Fruit fly (Drosophila melanogaster) whole organism, embryonic: ENCODE results near the gene CG5003.

Experiments
- ATbp ChIP-seq: fragments of 200-800 bp; sonication (Bioruptor generic); optimal IDR thresholded peaks from 2 replicates; lab custom pipeline; 2017; ENCODE audit warnings: missing biosample characterization, mild to moderate bottlenecking, missing genetic modification characterization, missing genetic modification reagents
- Aef1 ChIP-seq: fragments of 200-800 bp; sonication (Bioruptor generic); IDR thresholded peaks from 3 replicates; pipeline ENCODE4 v1.3.6; 2022; ENCODE audit warnings: missing biosample characterization, missing genetic modification characterization
- Awh ChIP-seq: fragments of 200-800 bp; sonication (Bioruptor generic); IDR thresholded peaks from 2 replicates; pipeline ENCODE4, ENCODE4 v1.3.6; 2022; ENCODE audit warnings: missing biosample characterization, missing genetic modification characterization
- BEAF-32 ChIP-seq: fragments of 200-800 bp; sonication (Bioruptor generic); optimal IDR thresholded peaks from 3 replicates; lab custom pipeline; 2017; ENCODE audit warnings: missing biosample characterization, missing genetic modification characterization, mild to moderate bottlenecking, moderate library complexity, missing genetic modification reagents
- CG10959 ChIP-seq: fragments of 200-800 bp; sonication (Bioruptor generic); IDR thresholded peaks from 2 replicates; pipeline ENCODE4 v1.3.6; 2022; ENCODE audit warnings: missing biosample characterization, missing genetic modification characterization
- CG13296 ChIP-seq: fragments of 200-800 bp; sonication (Bioruptor generic); optimal IDR thresholded peaks from 3 replicates; lab custom pipeline; 2018; ENCODE audit warnings: missing biosample characterization, mild to moderate bottlenecking, missing genetic modification characterization
- CG13424 ChIP-seq: fragments of 200-800 bp; sonication (Bioruptor generic); optimal IDR thresholded peaks from 2 replicates; lab custom pipeline; 2019; ENCODE audit warnings: missing biosample characterization, mild to moderate bottlenecking, missing genetic modification characterization, moderate library complexity
- CG14710 ChIP-seq: fragments of 200-800 bp; sonication (Bioruptor generic); optimal IDR thresholded peaks from 3 replicates; lab custom pipeline; 2019; ENCODE audit warnings: missing biosample characterization, mild to moderate bottlenecking, missing genetic modification characterization, moderate library complexity
- CG15011 ChIP-seq: fragments of 200-800 bp; sonication (Bioruptor generic); optimal IDR thresholded peaks from 3 replicates; lab custom pipeline; 2018; ENCODE audit warnings: missing biosample characterization, mild to moderate bottlenecking, missing genetic modification characterization
- CG16813 ChIP-seq: fragments of 200-800 bp; sonication (Bioruptor generic); IDR thresholded peaks from 3 replicates; pipeline ENCODE4 v1.3.6; 2022; ENCODE audit warnings: missing biosample characterization, missing genetic modification characterization; ENCODE audit not compliant: partially characterized antibody
- CG16815 ChIP-seq: fragments of 200-800 bp; sonication (Bioruptor generic); optimal IDR thresholded peaks from 3 replicates; lab custom pipeline; 2017; ENCODE audit warnings: missing biosample characterization, mild to moderate bottlenecking, missing genetic modification characterization
- CG17186 ChIP-seq: fragments of 200-800 bp; sonication (Bioruptor generic); optimal IDR thresholded peaks from 3 replicates; lab custom pipeline; 2017; ENCODE audit warnings: missing biosample characterization, missing genetic modification reagents, missing genetic modification characterization
- CG18619 ChIP-seq: fragments of 200-800 bp; sonication (Bioruptor generic); optimal IDR thresholded peaks from 3 replicates; lab custom pipeline; 2017; ENCODE audit warnings: missing biosample characterization, mild to moderate bottlenecking, missing genetic modification characterization
- CG2875 ChIP-seq: fragments of 200-800 bp; sonication (Bioruptor generic); optimal IDR thresholded peaks from 2 replicates; lab custom pipeline; 2017; ENCODE audit warnings: missing biosample characterization, mild to moderate bottlenecking, missing genetic modification characterization, missing genetic modification reagents
- CG33213 ChIP-seq: fragments of 200-800 bp; sonication (Bioruptor generic); optimal IDR thresholded peaks from 3 replicates; lab custom pipeline; 2016; ENCODE audit warnings: missing biosample characterization, missing genetic modification characterization
- CG3847 ChIP-seq: fragments of 200-800 bp; sonication (Bioruptor generic); IDR thresholded peaks from 2 replicates; pipeline ENCODE4 v1.3.6; 2022; ENCODE audit warnings: missing biosample characterization, missing genetic modification characterization
- CG4617 ChIP-seq: fragments of 200-800 bp; sonication (Bioruptor generic); optimal IDR thresholded peaks from 3 replicates; lab custom pipeline; 2016; ENCODE audit warnings: missing biosample characterization, missing genetic modification characterization, borderline replicate concordance
- CG7372 ChIP-seq: fragments of 200-800 bp; sonication (Bioruptor generic); IDR thresholded peaks from 2 replicates; pipeline ENCODE4 v1.3.6; 2022; ENCODE audit warnings: missing biosample characterization, missing genetic modification characterization
- CTCF ChIP-seq: fragments of 200-800 bp; sonication (Bioruptor generic); optimal IDR thresholded peaks from 2 replicates; lab custom pipeline; 2017; ENCODE audit warnings: missing biosample characterization, mild to moderate bottlenecking, missing genetic modification characterization, moderate library complexity
- Dfd ChIP-seq, 2 experiments: fragments of >200 bp; optimal IDR thresholded peaks; 2 replicates each; lab custom pipeline; 2017; ENCODE audit warnings: missing biosample characterization in 2 of 2, missing genetic modification characterization in 2 of 2
- Doc3 ChIP-seq: fragments of 200-800 bp; sonication (Bioruptor generic); IDR thresholded peaks from 3 replicates; pipeline ENCODE4 v1.3.6; 2022; ENCODE audit warnings: missing biosample characterization, missing genetic modification characterization; ENCODE audit not compliant: partially characterized antibody
- Fer2 ChIP-seq: fragments of 200-800 bp; sonication (Bioruptor generic); optimal IDR thresholded peaks from 2 replicates; lab custom pipeline; 2018; ENCODE audit warnings: missing biosample characterization, mild to moderate bottlenecking, missing genetic modification characterization, moderate library complexity
- HLH4C ChIP-seq: fragments of 200-800 bp; sonication (Bioruptor generic); IDR thresholded peaks from 3 replicates; pipeline ENCODE4 v1.3.6; 2022; ENCODE audit warnings: missing biosample characterization, missing genetic modification characterization; ENCODE audit not compliant: partially characterized antibody
- HmgZ ChIP-seq: fragments of 200-800 bp; sonication (Bioruptor generic); optimal IDR thresholded peaks from 2 replicates; lab custom pipeline; 2018; ENCODE audit warnings: missing biosample characterization, mild to moderate bottlenecking, missing genetic modification characterization
- Hr3 ChIP-seq: fragments of 200-800 bp; sonication (Bioruptor generic); optimal IDR thresholded peaks from 3 replicates; lab custom pipeline; 2016; ENCODE audit warnings: missing biosample characterization, missing genetic modification characterization
- MTF-1 ChIP-seq: fragments of 200-800 bp; sonication (Bioruptor generic); optimal IDR thresholded peaks from 2 replicates; lab custom pipeline; 2018; ENCODE audit warnings: missing biosample characterization, mild to moderate bottlenecking, missing genetic modification characterization, borderline replicate concordance
- Myb ChIP-seq: fragments of 200-800 bp; sonication (Bioruptor generic); optimal IDR thresholded peaks from 2 replicates; lab custom pipeline; 2016; ENCODE audit warnings: missing biosample characterization, missing genetic modification characterization
- NK7.1 ChIP-seq: fragments of 200-800 bp; sonication (Bioruptor generic); optimal IDR thresholded peaks from 3 replicates; lab custom pipeline; 2016; ENCODE audit warnings: missing biosample characterization, missing genetic modification characterization
- ab ChIP-seq: fragments of 200-800 bp; sonication (Bioruptor generic); optimal IDR thresholded peaks from 2 replicates; lab custom pipeline; 2016; ENCODE audit warnings: missing biosample characterization, missing genetic modification characterization
- aop ChIP-seq: fragments of 200-800 bp; sonication (Bioruptor generic); IDR thresholded peaks from 2 replicates; pipeline ENCODE4 v1.3.6; 2022; ENCODE audit warnings: missing biosample characterization, missing genetic modification characterization
- ato ChIP-seq: fragments of 200-800 bp; sonication (Bioruptor generic); IDR thresholded peaks from 2 replicates; pipeline ENCODE4 v1.3.6; 2022; ENCODE audit warnings: missing biosample characterization, missing genetic modification characterization; ENCODE audit not compliant: partially characterized antibody
- caup ChIP-seq: fragments of 200-800 bp; sonication (Bioruptor generic); optimal IDR thresholded peaks from 3 replicates; lab custom pipeline; 2017; ENCODE audit warnings: missing biosample characterization, mild to moderate bottlenecking, missing genetic modification characterization, moderate library complexity; ENCODE audit not compliant: severe bottlenecking
- chn ChIP-seq: fragments of 200-800 bp; sonication (Bioruptor generic); optimal IDR thresholded peaks from 2 replicates; lab custom pipeline; 2016; ENCODE audit warnings: missing biosample characterization, missing genetic modification characterization
- corto ChIP-seq: fragments of 200-800 bp; sonication (Bioruptor generic); optimal IDR thresholded peaks from 2 replicates; lab custom pipeline; 2016; ENCODE audit warnings: missing biosample characterization, mild to moderate bottlenecking, missing genetic modification characterization, moderate library complexity
- disco-r ChIP-seq: fragments of 200-800 bp; sonication (Bioruptor generic); optimal IDR thresholded peaks from 2 replicates; lab custom pipeline; 2016; ENCODE audit warnings: missing biosample characterization, missing genetic modification characterization
- gcm2 ChIP-seq: fragments of 200-800 bp; sonication (Bioruptor generic); optimal IDR thresholded peaks from 2 replicates; lab custom pipeline; 2016; ENCODE audit warnings: missing biosample characterization, missing genetic modification characterization
- gem ChIP-seq: fragments of 200-800 bp; sonication (Bioruptor generic); optimal IDR thresholded peaks from 2 replicates; lab custom pipeline; 2019; ENCODE audit warnings: missing biosample characterization, mild to moderate bottlenecking, missing genetic modification characterization, moderate library complexity
- gfzf ChIP-seq: fragments of 200-800 bp; sonication (Bioruptor generic); optimal IDR thresholded peaks from 2 replicates; lab custom pipeline; 2016; ENCODE audit warnings: missing biosample characterization, mild to moderate bottlenecking, missing genetic modification characterization, moderate library complexity
- insv ChIP-seq, 2 experiments: fragments of 200-800 bp; sonication (Bioruptor generic); optimal IDR thresholded peaks; 3 replicates each; lab custom pipeline; 2016 to 2018; ENCODE audit warnings: missing biosample characterization in 2 of 2, missing genetic modification characterization in 2 of 2
- ken ChIP-seq: fragments of 200-800 bp; sonication (Bioruptor generic); IDR thresholded peaks from 3 replicates; pipeline ENCODE4 v1.3.6; 2022; ENCODE audit warnings: missing biosample characterization, missing genetic modification characterization
- knrl ChIP-seq: fragments of 200-800 bp; sonication (Bioruptor generic); IDR thresholded peaks from 3 replicates; pipeline ENCODE4 v1.3.6; 2022; ENCODE audit warnings: missing biosample characterization, missing genetic modification characterization; ENCODE audit not compliant: partially characterized antibody
- lilli ChIP-seq: fragments of 200-800 bp; sonication (Bioruptor generic); optimal IDR thresholded peaks from 3 replicates; lab custom pipeline; 2016; ENCODE audit warnings: missing biosample characterization, missing genetic modification characterization
- mld ChIP-seq: fragments of 200-800 bp; sonication (Bioruptor generic); IDR thresholded peaks from 3 replicates; pipeline ENCODE4 v1.3.6; 2022; ENCODE audit warnings: missing biosample characterization, missing genetic modification characterization; ENCODE audit not compliant: partially characterized antibody
- phol ChIP-seq: fragments of 200-800 bp; sonication (Bioruptor generic); optimal IDR thresholded peaks from 3 replicates; lab custom pipeline; 2018; ENCODE audit warnings: missing biosample characterization, mild to moderate bottlenecking, missing genetic modification characterization, moderate library complexity
- pnt ChIP-seq: fragments of 200-800 bp; sonication (Bioruptor generic); optimal IDR thresholded peaks from 3 replicates; lab custom pipeline; 2016; ENCODE audit warnings: missing biosample characterization, missing genetic modification characterization
- repo ChIP-seq: fragments of 200-800 bp; sonication (Bioruptor generic); optimal IDR thresholded peaks from 2 replicates; lab custom pipeline; 2016; ENCODE audit warnings: missing biosample characterization, missing genetic modification characterization
- sd ChIP-seq: fragments of 200-800 bp; sonication (Bioruptor generic); optimal IDR thresholded peaks from 3 replicates; lab custom pipeline; 2018; ENCODE audit warnings: missing biosample characterization, mild to moderate bottlenecking, missing genetic modification characterization, moderate library complexity
- sisA ChIP-seq: fragments of 200-800 bp; sonication (Bioruptor generic); IDR thresholded peaks from 2 replicates; pipeline ENCODE4 v1.3.6; 2022; ENCODE audit warnings: missing biosample characterization, missing genetic modification characterization
- stwl ChIP-seq: fragments of 200-800 bp; sonication (Bioruptor generic); optimal IDR thresholded peaks from 3 replicates; lab custom pipeline; 2018; ENCODE audit warnings: missing biosample characterization, mild to moderate bottlenecking, missing genetic modification characterization, moderate library complexity
- zen2 ChIP-seq: fragments of 200-800 bp; sonication (Bioruptor generic); IDR thresholded peaks from 3 replicates; pipeline ENCODE4 v1.3.6; 2022; ENCODE audit warnings: missing biosample characterization, missing genetic modification characterization; ENCODE audit not compliant: partially characterized antibody

Gene CG5003

DNA sequence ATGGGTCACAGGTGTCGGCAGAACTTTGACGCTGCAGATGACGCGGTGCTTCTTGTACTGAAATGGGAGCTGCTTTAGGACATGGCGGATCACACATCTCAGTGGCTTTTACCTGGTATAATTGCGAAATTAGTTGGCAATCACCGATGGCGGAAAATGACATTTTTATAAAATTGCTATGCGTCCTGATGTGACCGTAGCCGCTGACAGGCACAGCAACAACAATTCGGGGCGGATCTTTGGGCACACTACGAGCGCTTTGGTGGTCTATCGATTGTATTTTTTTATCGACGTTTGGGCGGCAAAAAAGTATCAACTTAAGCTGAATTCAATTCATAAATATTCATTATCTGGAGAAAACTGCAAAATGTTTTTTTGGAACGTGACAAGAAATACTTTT is 37.6 kb upstream of the CG5003 start, which contains the start of gene CG4951 (continued):
- TF ChIP-seq MTF-1 (no peak), ato (GFP tag; lab: Robert Waterston, UW) (0 out of 2 replicates have a peak, but pooled peaks have one; percentile 23), CG16813 (GFP tag; lab: Robert Waterston, UW) (peak; percentile 36; the same call in 1 of the 3 replicates), disco-r (GFP tag; lab: Kevin White, UChicago) (no peak), HmgZ (tag; lab: Kevin White, UChicago) (peak; percentile 47), phol (peak; percentile 63), Fer2 (tag; lab: Kevin White, UChicago) (no peak), ken (GFP tag; lab: Robert Waterston, UW) (no peak), gem (tag; lab: Kevin White, UChicago) (no peak), Aef1 (GFP tag; lab: Robert Waterston, UW) (peak; percentile 94), stwl (tag; lab: Kevin White, UChicago) (peak; percentile 64), Myb (peak; percentile 34), insv (GFP tag; optimal IDR thresholded peaks at IDR 0.05; lab: Kevin White, UChicago) (no peak), CG15011 (GFP tag; lab: Kevin White, UChicago) (no peak), CG10959 (GFP tag; lab: Robert Waterston, UW) (no peak), CG13424 (tag; lab: Kevin White, UChicago) (no peak), caup (no peak), ab (GFP tag; lab: Kevin White, UChicago) (no peak), CTCF (GFP tag; lab: Kevin White, UChicago) (no peak), CG13296 (no peak), gfzf (GFP tag; lab: Kevin White, UChicago) (peak; percentile 79), zen2 (GFP tag; lab: Robert Waterston, UW) (peak; percentile 63), aop (GFP tag; lab: Robert Waterston, UW) (no peak), CG33213 (GFP tag; lab: Kevin White, UChicago) (no peak), CG16815 (GFP tag; lab: Kevin White, UChicago) (no peak), gcm2 (GFP tag; lab: Kevin White, UChicago) (no peak), BEAF-32 (GFP tag; lab: Kevin White, UChicago) (peak; percentile 57), CG7372 (GFP tag; lab: Robert Waterston, UW) (no peak), Doc3 (0 out of 3 replicates have a peak, but pooled peaks have one; percentile 42), sisA (no peak), knrl (GFP tag; lab: Robert Waterston, UW) (peak; percentile 32; the same call in 1 of the 3 replicates), CG3847 (GFP tag; lab: Robert Waterston, UW) (peak; percentile 56), Hr3 (GFP tag; lab: Kevin White, UChicago) (no peak), HLH4C (GFP tag; lab: Robert Waterston, UW) (peak; percentile 75), Dfd (GFP tag; optimal IDR thresholded peaks at IDR 0.05; lab: Kevin White, UChicago) (no peak), Awh (GFP tag; lab: Robert Waterston, UW) (no peak), sd (no peak), mld (GFP tag; lab: Robert Waterston, UW) (0 out of 3 replicates have a peak, but pooled peaks have one; percentile 27), repo (GFP tag; lab: Kevin White, UChicago) (no peak), CG4617 (no peak), lilli (no peak), pnt (GFP tag; lab: Kevin White, UChicago) (no peak), corto (GFP tag; lab: Kevin White, UChicago) (no peak), ATbp (GFP tag; lab: Kevin White, UChicago) (no peak), CG2875 (GFP tag; lab: Kevin White, UChicago) (no peak), chn (no peak), NK7.1 (GFP tag; lab: Kevin White, UChicago) (no peak), CG14710 (tag; lab: Kevin White, UChicago) (peak; percentile 40), CG17186 (peak; percentile 70), CG18619 (GFP tag; lab: Kevin White, UChicago) (no peak)
